Worm (Caenorhabditis elegans): ENCODE data around the gene R08C7.5.

The R08C7.5 gene

DNA sequence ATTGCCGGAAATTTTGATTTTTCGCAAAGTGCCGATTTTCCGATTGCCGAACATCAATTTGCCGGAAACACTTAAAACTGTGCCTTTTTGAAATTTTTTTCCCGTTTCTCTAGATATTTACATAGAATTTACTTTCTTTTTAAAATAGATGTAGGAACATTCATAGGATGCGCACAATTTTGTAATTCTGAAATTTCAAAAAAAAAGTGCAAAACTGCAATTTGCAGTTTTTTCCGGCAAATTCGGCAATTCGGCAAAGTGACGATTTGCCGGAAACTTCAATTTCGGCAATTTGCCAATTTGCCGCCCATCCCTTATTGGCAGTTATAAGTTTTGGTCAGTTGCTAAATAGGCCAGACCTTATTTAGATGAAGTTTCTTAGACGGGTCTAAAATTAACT lies 26.6 kb downstream of the R08C7.5 start:
- TF ChIP-seq egrh-3 (GFP tag; IDR thresholded peaks at IDR 0.05) (no peak), efl-1 (GFP tag; optimal IDR thresholded peaks at IDR 0.05) (no peak), madf-8 (GFP tag; conservative IDR thresholded peaks at IDR 0.05) (no peak), tbp1 (GFP tag; optimal IDR thresholded peaks at IDR 0.05) (no peak), T07F8.4 (tag; optimal IDR thresholded peaks at IDR 0.05) (no peak), nfya-2 (GFP tag; IDR thresholded peaks at IDR 0.05) (no peak), F22D6.2 (tag; optimal IDR thresholded peaks at IDR 0.05) (no peak), B0261.1 (tag; optimal IDR thresholded peaks at IDR 0.05) (no peak), aptf-2 (GFP tag; conservative IDR thresholded peaks at IDR 0.05) (no peak)

DNA sequence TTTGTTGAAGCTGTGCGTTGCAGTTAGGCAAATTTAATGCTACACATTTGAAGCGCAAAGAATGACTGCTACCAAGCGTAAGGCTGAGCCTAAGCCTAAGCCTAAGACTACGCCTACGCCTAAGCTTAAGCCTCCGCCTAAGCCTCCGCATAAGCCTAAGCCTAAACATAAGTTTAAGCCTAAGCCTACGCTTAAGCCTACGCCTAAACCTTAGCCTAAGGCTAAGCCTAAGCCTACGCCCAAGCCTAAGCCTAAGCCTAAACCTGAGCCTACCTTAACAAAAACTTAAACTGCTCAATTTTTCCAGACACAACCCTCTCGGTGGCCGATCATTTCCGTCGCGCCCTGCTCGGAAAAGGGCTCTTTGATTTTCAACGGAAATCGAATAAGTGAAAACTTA lies 29.3 kb downstream of the R08C7.5 start:
- TF ChIP-seq egl-18 (GFP tag; IDR thresholded peaks at IDR 0.05) (0 out of 2 replicates have a peak, but pooled peaks have one; percentile 60), F55B11.4 (tag; optimal IDR thresholded peaks at IDR 0.05; ENCODE audit: borderline replicate concordance, insufficient read depth) (no peak), akir-1 (GFP tag; optimal IDR thresholded peaks at IDR 0.05) (no peak), F22D6.2 (tag; optimal IDR thresholded peaks at IDR 0.05) (no peak), nfyb-1 (GFP tag; IDR thresholded peaks at IDR 0.05) (0 out of 2 replicates have a peak, but pooled peaks have one; percentile 41)

DNA sequence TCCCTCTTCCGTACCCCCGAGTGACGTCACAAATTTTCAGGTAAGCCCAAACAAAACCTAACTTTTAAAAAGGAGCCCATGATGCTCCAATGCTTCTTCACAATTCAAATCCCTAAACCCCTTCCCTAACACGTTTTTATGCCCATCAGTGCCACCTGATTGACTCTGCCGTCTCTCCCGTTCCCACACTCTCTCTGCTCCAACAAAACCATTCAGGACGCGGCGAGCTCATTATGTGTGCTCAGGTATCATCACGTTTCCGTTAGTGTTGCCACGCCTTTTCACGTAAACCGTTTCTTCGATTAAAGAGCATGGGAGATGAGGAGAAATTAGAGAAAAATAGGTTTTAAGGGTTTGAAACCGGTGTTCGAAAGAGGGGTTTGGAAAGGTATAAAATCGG lies 33.1 kb downstream of the R08C7.5 start, which contains the start of gene M01H9.2:
M01H9.2 (minus strand) TSS at position 101 of the 400 bp plus-strand sequence.
- TF ChIP-seq bed-1 (GFP tag; IDR thresholded peaks at IDR 0.05): no peak
- TF ChIP-seq hmg-1.2 (GFP tag; IDR thresholded peaks at IDR 0.05): peak; percentile 39; the same call in 1 of the 2 replicates

DNA sequence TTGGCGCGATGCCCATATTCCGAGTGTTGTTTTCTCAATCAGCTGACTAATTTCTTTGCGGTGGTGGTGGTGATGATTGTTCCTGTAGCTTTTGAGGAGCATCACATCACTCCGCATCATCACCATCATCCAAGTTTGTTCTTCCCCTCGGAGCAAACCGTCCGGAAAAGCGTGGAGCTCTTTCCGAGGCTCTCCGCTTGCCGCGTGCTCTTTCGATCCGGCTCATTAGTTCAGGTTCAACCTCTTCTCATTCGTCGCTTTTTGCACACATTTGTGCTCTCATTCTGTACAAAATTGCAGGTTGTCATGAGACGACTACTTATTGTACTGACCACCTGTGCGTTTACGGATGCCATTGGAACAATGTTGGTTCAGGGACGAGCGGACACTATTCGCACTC lies 35.2 kb downstream of the R08C7.5 start, which contains the start of gene M01H9.5:
M01H9.5 (plus strand) TSS at position 301 of the 400 bp plus-strand sequence.
- TF ChIP-seq hmg-20 (GFP tag; IDR thresholded peaks at IDR 0.05) (no peak), C06A6.2 (GFP tag; conservative IDR thresholded peaks at IDR 0.05) (no peak), F49E8.2 (tag; optimal IDR thresholded peaks at IDR 0.05; ENCODE audit: insufficient read depth) (no peak), F22D6.2 (tag; optimal IDR thresholded peaks at IDR 0.05) (no peak), lir-1 (GFP tag; conservative IDR thresholded peaks at IDR 0.05) (no peak), snpc-1.3 (tag; optimal IDR thresholded peaks at IDR 0.05; ENCODE audit: insufficient read depth) (no peak), F10E7.11 (tag; optimal IDR thresholded peaks at IDR 0.05) (no peak), ztf-22 (GFP tag; optimal IDR thresholded peaks at IDR 0.05) (no peak), nhr-179 (tag; optimal IDR thresholded peaks at IDR 0.05) (no peak), lin-35 (GFP tag; optimal IDR thresholded peaks at IDR 0.05) (no peak), aptf-2 (GFP tag; conservative IDR thresholded peaks at IDR 0.05) (no peak), repo-1 (tag; optimal IDR thresholded peaks at IDR 0.05) (no peak), nfya-2 (GFP tag; IDR thresholded peaks at IDR 0.05) (no peak)

DNA sequence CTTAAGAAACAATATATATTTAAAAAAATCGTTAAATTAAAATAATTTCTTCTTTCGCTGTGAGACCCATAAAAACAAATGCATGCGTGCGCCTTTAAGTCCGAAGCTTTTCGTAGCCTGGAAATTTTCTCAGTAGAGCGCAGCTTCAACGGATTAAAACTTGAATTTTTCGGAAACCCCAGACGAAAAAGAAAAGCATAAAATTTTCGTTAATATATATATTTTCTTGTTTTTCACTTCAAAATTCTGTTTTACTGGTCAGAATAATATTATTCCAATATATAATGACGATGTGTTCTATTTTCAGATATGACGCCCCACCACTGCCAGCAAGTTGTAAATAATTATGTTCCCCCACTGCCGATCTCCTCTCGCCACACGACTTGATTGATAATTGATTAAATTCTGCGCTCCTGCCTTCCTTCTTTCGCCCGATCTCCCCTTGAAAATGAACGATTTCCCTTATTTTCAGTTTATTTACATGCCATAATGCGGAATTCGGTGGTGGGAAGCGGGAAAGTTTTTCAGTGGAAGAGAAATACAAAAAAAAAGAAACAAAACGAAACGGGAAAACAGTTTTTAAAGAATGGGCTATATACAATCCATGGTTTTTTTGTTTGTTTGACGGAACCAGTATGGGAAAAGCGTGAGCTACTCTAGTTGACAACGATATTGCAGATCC lies 38.2 kb downstream of the R08C7.5 start:
- peak; percentile 16 for TF ChIP-seq F22D6.2 (tag; optimal IDR thresholded peaks at IDR 0.05)
- no peak for TF ChIP-seq nhr-27 (tag; optimal IDR thresholded peaks at IDR 0.05)
- no peak for TF ChIP-seq zfh-2 (GFP tag; conservative IDR thresholded peaks at IDR 0.05)
- peak; percentile 38 for TF ChIP-seq ceh-27 (GFP tag; optimal IDR thresholded peaks at IDR 0.05)
- peak; percentile 53 for TF ChIP-seq ZK185.1 (tag; optimal IDR thresholded peaks at IDR 0.05; ENCODE audit: poor library complexity, severe bottlenecking)
- TF ChIP-seq madf-10 (tag; optimal IDR thresholded peaks at IDR 0.05): peak; percentile 34
- TF ChIP-seq attf-5 (GFP tag; optimal IDR thresholded peaks at IDR 0.05): peak; percentile 67
- TF ChIP-seq cebp-2 (GFP tag; IDR thresholded peaks at IDR 0.05): no peak
- TF ChIP-seq ccch-3 (GFP tag; optimal IDR thresholded peaks at IDR 0.05): no peak
- TF ChIP-seq F52B5.7 (tag; optimal IDR thresholded peaks at IDR 0.05): peak; percentile 50
- TF ChIP-seq lsy-27 (tag; optimal IDR thresholded peaks at IDR 0.05; ENCODE audit: borderline replicate concordance, insufficient read depth): no peak
- no peak for TF ChIP-seq nfya-2 (GFP tag; IDR thresholded peaks at IDR 0.05)
- no peak for TF ChIP-seq dpl-1 (GFP tag; optimal IDR thresholded peaks at IDR 0.05)
- no peak; the same call in 1 of the 2 replicates for TF ChIP-seq pbrm-1 (GFP tag; IDR thresholded peaks at IDR 0.05)
- peak; percentile 1 for TF ChIP-seq die-1 (tag; optimal IDR thresholded peaks at IDR 0.05)
- TF ChIP-seq rec-8 (tag; optimal IDR thresholded peaks at IDR 0.05): peak; percentile 27 to 60
- no peak for TF ChIP-seq snpc-3.4 (tag; optimal IDR thresholded peaks at IDR 0.05)

Measured in whole organism, young adult.